Fruit fly (Drosophila melanogaster) whole organism, pupa: ENCODE results near the gene CkIIalpha-i3.

ENCODE experiments used
- CG10348 ChIP-seq: fragments of 200-800 bp; sonication (Bioruptor generic); IDR thresholded peaks from 2 replicates; pipeline ENCODE4 v1.3.6; 2022; ENCODE audit warnings: missing biosample characterization, missing genetic modification characterization
- CG12605 ChIP-seq: fragments of 200-800 bp; sonication (Bioruptor generic); IDR thresholded peaks from 2 replicates; pipeline ENCODE4 v1.3.6; 2022; ENCODE audit warnings: missing biosample characterization, missing genetic modification characterization
- CG13204 ChIP-seq: fragments of 200-800 bp; sonication (Bioruptor generic); optimal IDR thresholded peaks from 2 replicates; lab custom pipeline; 2018; ENCODE audit warnings: missing biosample characterization, mild to moderate bottlenecking, missing genetic modification characterization, moderate library complexity
- CG14655 ChIP-seq: fragments of 200-800 bp; sonication (Bioruptor generic); optimal IDR thresholded peaks from 3 replicates; lab custom pipeline; 2017; ENCODE audit warnings: mild to moderate bottlenecking, missing biosample characterization, missing genetic modification reagents, missing genetic modification characterization
- CG15710 ChIP-seq: fragments of 200-800 bp; sonication (Bioruptor generic); optimal IDR thresholded peaks from 2 replicates; lab custom pipeline; 2018; ENCODE audit warnings: missing biosample characterization, mild to moderate bottlenecking, missing genetic modification characterization, moderate library complexity
- CG17806 ChIP-seq: fragments of 200-800 bp; sonication (Bioruptor generic); optimal IDR thresholded peaks from 2 replicates; lab custom pipeline; 2018; ENCODE audit warnings: missing biosample characterization, mild to moderate bottlenecking, missing genetic modification characterization, moderate library complexity
- CG32121 ChIP-seq: fragments of 200-800 bp; sonication (Bioruptor generic); IDR thresholded peaks from 2 replicates; pipeline ENCODE4 v1.3.6; 2022; ENCODE audit warnings: missing biosample characterization, missing genetic modification characterization
- CG34367 ChIP-seq: fragments of 200-800 bp; sonication (Bioruptor generic); optimal IDR thresholded peaks from 2 replicates; lab custom pipeline; 2018; ENCODE audit warnings: missing biosample characterization, mild to moderate bottlenecking, missing genetic modification characterization
- CG4496 ChIP-seq: fragments of 200-800 bp; sonication (Bioruptor generic); IDR thresholded peaks from 3 replicates; pipeline ENCODE4 v1.3.6; 2022; ENCODE audit warnings: missing biosample characterization, missing genetic modification characterization
- CG8159 ChIP-seq: fragments of 200-800 bp; sonication (Bioruptor generic); optimal IDR thresholded peaks from 3 replicates; lab custom pipeline; 2018; ENCODE audit warnings: missing biosample characterization, mild to moderate bottlenecking, missing genetic modification characterization, moderate library complexity
- CG8301 ChIP-seq: fragments of 200-800 bp; sonication (Bioruptor generic); optimal IDR thresholded peaks from 2 replicates; lab custom pipeline; 2018; ENCODE audit warnings: missing biosample characterization, mild to moderate bottlenecking, missing genetic modification characterization
- CG9948 ChIP-seq: fragments of 200-800 bp; sonication (Bioruptor generic); optimal IDR thresholded peaks from 2 replicates; lab custom pipeline; 2018; ENCODE audit warnings: missing biosample characterization, mild to moderate bottlenecking, missing genetic modification characterization, moderate library complexity
- D1 ChIP-seq: fragments of 200-800 bp; sonication (Bioruptor generic); optimal IDR thresholded peaks from 2 replicates; lab custom pipeline; 2018; ENCODE audit warnings: missing biosample characterization, mild to moderate bottlenecking, missing genetic modification characterization, moderate library complexity
- EcR ChIP-seq: fragments of 200-800 bp; sonication (Bioruptor generic); optimal IDR thresholded peaks from 3 replicates; lab custom pipeline; 2019; ENCODE audit warnings: missing biosample characterization, missing genetic modification characterization, mild to moderate bottlenecking, moderate library complexity, missing genetic modification reagents
- Ets98B ChIP-seq: fragments of 200-800 bp; sonication (Bioruptor generic); IDR thresholded peaks from 2 replicates; pipeline ENCODE4 v1.3.6; 2022; ENCODE audit warnings: missing biosample characterization, missing genetic modification characterization
- Pif1A ChIP-seq: fragments of 200-800 bp; sonication (Bioruptor generic); optimal IDR thresholded peaks from 3 replicates; lab custom pipeline; 2016; ENCODE audit warnings: missing biosample characterization, missing genetic modification characterization
- Pif1B ChIP-seq: fragments of 200-800 bp; sonication (Bioruptor generic); optimal IDR thresholded peaks from 3 replicates; lab custom pipeline; 2016; ENCODE audit warnings: missing biosample characterization, missing genetic modification characterization
- Snoo ChIP-seq: fragments of 200-800 bp; sonication (Bioruptor generic); optimal IDR thresholded peaks from 3 replicates; lab custom pipeline; 2017; ENCODE audit warnings: missing biosample characterization, mild to moderate bottlenecking, missing genetic modification characterization, inconsistent platforms
- fd96Ca ChIP-seq: fragments of 200-800 bp; sonication (Bioruptor generic); IDR thresholded peaks from 3 replicates; pipeline ENCODE4 v1.3.6; 2022; ENCODE audit warnings: missing biosample characterization, missing genetic modification characterization
- gl ChIP-seq: fragments of 200-800 bp; sonication (Bioruptor generic); optimal IDR thresholded peaks from 2 replicates; lab custom pipeline; 2018; ENCODE audit warnings: missing biosample characterization, mild to moderate bottlenecking, missing genetic modification characterization
- rn ChIP-seq: fragments of 200-800 bp; sonication (Bioruptor generic); IDR thresholded peaks from 2 replicates; pipeline ENCODE4 v1.3.6; 2022; ENCODE audit warnings: missing biosample characterization, missing genetic modification characterization

Gene CkIIalpha-i3

DNA sequence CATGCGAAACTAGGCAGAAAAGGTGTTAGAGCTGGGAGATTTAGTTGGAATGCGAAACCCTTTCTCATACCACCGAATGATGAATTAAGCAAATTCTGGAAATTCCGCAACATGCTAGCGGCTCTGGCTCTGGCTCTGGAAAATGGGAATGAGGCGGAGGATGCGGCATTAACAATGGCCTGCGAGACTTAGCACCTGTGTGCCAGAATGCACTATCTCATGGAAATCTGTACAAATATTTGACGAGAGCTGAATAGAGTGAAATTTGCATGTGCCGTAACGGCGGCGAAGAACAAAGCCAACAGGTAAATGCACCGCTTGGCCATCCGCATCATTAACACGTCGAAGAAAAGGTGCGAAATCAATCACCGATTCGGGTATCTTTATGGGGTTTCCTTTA is 24.9 kb upstream of the CkIIalpha-i3 start:
- TF ChIP-seq fd96Ca (GFP tag; lab: Robert Waterston, UW) (no peak), CG15710 (tag; lab: Kevin White, UChicago) (no peak), CG17806 (no peak), Snoo (no peak), Ets98B (GFP tag; lab: Robert Waterston, UW) (no peak), CG14655 (GFP tag; lab: Kevin White, UChicago) (no peak), CG8159 (tag; lab: Kevin White, UChicago) (no peak), rn (GFP tag; lab: Robert Waterston, UW) (no peak), Pif1B (GFP tag; lab: Kevin White, UChicago) (no peak), CG32121 (GFP tag; lab: Robert Waterston, UW) (no peak), CG8301 (tag; lab: Kevin White, UChicago) (no peak), CG4496 (no peak), EcR (GFP tag; lab: Kevin White, UChicago) (no peak)

- TF ChIP-seq CG15710 (tag; lab: Kevin White, UChicago) (peak; percentile 89), fd96Ca (GFP tag; lab: Robert Waterston, UW) (no peak; the same call in 2 of the 3 replicates), CG32121 (GFP tag; lab: Robert Waterston, UW) (no peak), CG4496 (peak; percentile 24; the same call in 1 of the 3 replicates), CG34367 (tag; lab: Kevin White, UChicago) (peak; percentile 77), CG8301 (tag; lab: Kevin White, UChicago) (peak; percentile 72), rn (GFP tag; lab: Robert Waterston, UW) (no peak), Pif1B (GFP tag; lab: Kevin White, UChicago) (peak; percentile 66), D1 (tag; lab: Kevin White, UChicago) (peak; percentile 19), Snoo (no peak), Ets98B (GFP tag; lab: Robert Waterston, UW) (no peak), CG14655 (GFP tag; lab: Kevin White, UChicago) (peak; percentile 87), EcR (GFP tag; lab: Kevin White, UChicago) (peak; percentile 76), gl (tag; lab: Kevin White, UChicago) (peak; percentile 23), CG9948 (tag; lab: Kevin White, UChicago) (peak; percentile 72), CG8159 (tag; lab: Kevin White, UChicago) (peak; percentile 85), CG12605 (GFP tag; lab: Robert Waterston, UW) (peak; percentile 36; the same call in 1 of the 2 replicates), Pif1A (GFP tag; lab: Kevin White, UChicago) (peak; percentile 54), CG10348 (GFP tag; lab: Robert Waterston, UW) (0 out of 2 replicates have a peak, but pooled peaks have one; percentile 5), CG13204 (GFP tag; lab: Kevin White, UChicago) (peak; percentile 40), CG17806 (peak; percentile 63)
These were observed 23.7 kb upstream of the CkIIalpha-i3 start for dm6 chr3L:733845-734697.

- TF ChIP-seq CG32121 (GFP tag; lab: Robert Waterston, UW), result no peak
- peak; percentile 83 for TF ChIP-seq EcR (GFP tag; lab: Kevin White, UChicago)
These were observed 22.9 kb upstream of the CkIIalpha-i3 start for dm6 chr3L:733174-733829.

- no peak for TF ChIP-seq CG13204 (GFP tag; lab: Kevin White, UChicago)
- TF ChIP-seq CG4496, result 0 out of 3 replicates have a peak, but pooled peaks have one; percentile 21
- peak; percentile 42 for TF ChIP-seq EcR (GFP tag; lab: Kevin White, UChicago)
- TF ChIP-seq CG8301 (tag; lab: Kevin White, UChicago), result no peak
- no peak for TF ChIP-seq CG34367 (tag; lab: Kevin White, UChicago)
- TF ChIP-seq CG14655 (GFP tag; lab: Kevin White, UChicago), result no peak
- TF ChIP-seq CG12605 (GFP tag; lab: Robert Waterston, UW), result peak; percentile 35; the same call in 1 of the 2 replicates
- TF ChIP-seq gl (tag; lab: Kevin White, UChicago), result no peak
- no peak for TF ChIP-seq Ets98B (GFP tag; lab: Robert Waterston, UW)
These were observed 22.0 kb upstream of the CkIIalpha-i3 start for dm6 chr3L:732290-732954.

dm6 chr3L:731469-731868 is 21.1 kb upstream of the CkIIalpha-i3 start:
- no peak for TF ChIP-seq CG12605 (GFP tag; lab: Robert Waterston, UW)
- peak; percentile 16 for TF ChIP-seq CG17806
- TF ChIP-seq CG34367 (tag; lab: Kevin White, UChicago), result no peak
- peak; percentile 50 for TF ChIP-seq CG8159 (tag; lab: Kevin White, UChicago)
- TF ChIP-seq Snoo, result peak; percentile 23
